Worm (Caenorhabditis elegans) whole organism, late embryonic: ENCODE data around the gene ivd-1.

Experiments used
- ets-4 ChIP-seq: sonication (generic microtip); optimal IDR thresholded peaks from 2 replicates; lab custom pipeline; 2016; ENCODE audit warnings: missing genetic modification characterization, missing compliant biosample characterization
- fkh-10 ChIP-seq: fragments of 150-350 bp; optimal IDR thresholded peaks from 2 replicates; lab custom pipeline; 2014; ENCODE audit warnings: missing biosample characterization, missing genetic modification reagents, missing genetic modification characterization
- lim-6 ChIP-seq: sonication (generic microtip); optimal IDR thresholded peaks from 2 replicates; lab custom pipeline; 2016; ENCODE audit warnings: missing genetic modification characterization, missing compliant biosample characterization

DNA sequence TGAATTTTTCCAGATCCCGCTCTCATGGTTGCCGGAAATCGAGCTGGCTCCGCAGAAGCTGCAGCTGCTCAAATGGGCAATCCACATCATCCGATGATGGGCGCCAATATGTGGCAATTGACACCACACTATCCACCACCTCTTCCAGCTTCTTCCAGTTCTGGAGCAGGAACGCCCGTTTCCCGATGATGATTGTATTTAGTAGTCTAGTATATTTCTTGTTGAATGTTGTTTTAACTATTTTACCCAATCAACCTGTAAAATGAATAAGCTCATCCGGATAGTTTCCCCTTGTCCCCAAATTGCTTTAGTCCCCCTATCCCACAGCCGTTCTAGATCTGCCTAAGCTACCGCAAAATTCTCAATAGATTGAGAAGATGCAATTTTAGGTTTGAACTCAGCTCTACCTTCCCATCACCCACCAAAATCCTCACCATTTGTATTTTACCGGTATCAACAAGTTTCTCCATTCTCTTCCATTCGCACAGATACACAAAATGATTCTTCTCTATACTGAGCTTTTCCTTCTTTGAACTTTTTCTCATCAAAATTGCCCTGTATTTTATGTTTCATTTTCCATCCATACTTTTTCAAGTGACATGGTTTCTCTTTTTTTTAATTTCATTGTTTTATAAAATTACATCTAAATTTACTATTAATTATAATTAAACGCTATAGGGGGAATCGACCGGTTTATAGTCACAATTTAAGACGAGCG, 2.3 kb downstream of the ivd-1 start:
- no peak for TF ChIP-seq lim-6
- no peak for TF ChIP-seq ets-4 (tag; lab: Kevin White, UChicago)
- no peak for TF ChIP-seq fkh-10 (GFP tag; lab: Kevin White, UChicago)
